Worm (Caenorhabditis elegans) whole organism, midembryonic: ENCODE results near the gene let-92.

Source experiments
- T22C8.4 ChIP-seq: fragments of 200-800 bp; sonication (Bioruptor generic); IDR thresholded peaks from 2 replicates; pipeline ENCODE4 v1.3.6; 2022; ENCODE audit warnings: missing genetic modification characterization, missing compliant biosample characterization
- flt-1 ChIP-seq: fragments of 200-800 bp; sonication (Bioruptor generic); IDR thresholded peaks from 2 replicates; pipeline ENCODE4 v1.3.6; 2022; ENCODE audit warnings: missing genetic modification characterization, missing compliant biosample characterization
- med-1 ChIP-seq: sonication (generic microtip); optimal IDR thresholded peaks from 2 replicates; lab custom pipeline; 2017; ENCODE audit warnings: missing genetic modification characterization, mild to moderate bottlenecking, missing compliant biosample characterization, antibody characterized with exemption, missing genetic modification reagents; ENCODE audit not compliant: insufficient read depth
- ztf-23 ChIP-seq: fragments of 200-800 bp; sonication (Bioruptor generic); IDR thresholded peaks from 2 replicates; pipeline ENCODE4 v1.3.6; 2022; ENCODE audit warnings: missing genetic modification reagents, missing genetic modification characterization, missing compliant biosample characterization
- ztf-29 ChIP-seq: fragments of 200-800 bp; sonication (Bioruptor generic); IDR thresholded peaks from 2 replicates; pipeline ENCODE4 v1.3.6; 2022; ENCODE audit warnings: missing genetic modification reagents, missing genetic modification characterization, missing compliant biosample characterization

DNA sequence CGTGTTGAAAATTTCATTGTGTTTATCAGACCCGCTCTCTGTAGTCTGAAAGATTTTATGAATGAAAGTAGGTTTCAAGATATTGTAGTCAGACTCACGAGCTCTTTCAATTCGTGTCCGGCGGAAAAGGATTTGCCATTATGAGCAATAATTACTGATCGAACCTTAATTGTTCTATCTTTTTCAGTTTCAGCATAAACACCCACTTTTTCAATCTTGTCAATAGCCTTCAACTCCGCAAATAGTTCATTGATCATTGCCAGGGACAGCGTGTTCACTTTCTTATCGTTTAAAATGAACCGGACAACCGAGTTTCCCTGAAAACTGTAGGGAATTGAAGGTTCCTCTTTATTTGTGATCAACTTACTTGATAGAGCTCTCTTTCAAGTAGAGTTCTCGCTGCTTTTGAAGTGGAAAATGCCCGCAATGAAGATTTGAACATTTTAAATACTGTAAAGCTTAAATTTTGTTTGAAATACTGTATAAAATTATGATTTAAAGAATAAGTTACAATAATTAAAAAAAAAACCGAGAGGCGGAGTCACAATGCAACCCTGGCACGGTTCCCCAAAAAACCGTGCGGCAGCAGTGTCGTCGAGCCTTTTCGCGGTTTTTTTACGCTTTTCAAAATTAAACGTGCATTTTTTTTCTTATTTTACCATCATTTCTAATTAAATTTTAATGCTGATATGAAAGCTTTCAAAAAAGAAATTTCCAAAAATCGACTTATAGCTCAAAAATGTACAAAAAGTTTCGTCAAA lies 2.2 kb upstream of the let-92 start, which contains the start of gene ech-2:
- no peak for TF ChIP-seq flt-1 (GFP tag; lab: Robert Waterston, UW)
- TF ChIP-seq ztf-23: no peak
- TF ChIP-seq T22C8.4: no peak
- TF ChIP-seq med-1 (GFP tag; lab: Kevin White, UChicago): no peak
- no peak for TF ChIP-seq ztf-29 (GFP tag; lab: Robert Waterston, UW)
